Fruit fly (Drosophila melanogaster) whole organism, embryonic: Measurements from ENCODE around the gene CG14628.

Experiments used
- Antp ChIP-seq: fragments of 200-800 bp; sonication (Bioruptor generic); optimal IDR thresholded peaks from 3 replicates; lab custom pipeline; 2016; ENCODE audit warnings: missing biosample characterization, missing genetic modification characterization
- Atf-2 ChIP-seq: fragments of 200-800 bp; sonication (Bioruptor generic); optimal IDR thresholded peaks from 2 replicates; lab custom pipeline; 2016; ENCODE audit warnings: missing biosample characterization, missing genetic modification characterization
- B-H2 ChIP-seq: fragments of 200-800 bp; sonication (Bioruptor generic); optimal IDR thresholded peaks from 2 replicates; lab custom pipeline; 2018; ENCODE audit warnings: missing biosample characterization, mild to moderate bottlenecking, missing genetic modification characterization
- CG10147 ChIP-seq: fragments of 200-800 bp; sonication (Bioruptor generic); optimal IDR thresholded peaks from 2 replicates; lab custom pipeline; 2019; ENCODE audit warnings: missing biosample characterization, mild to moderate bottlenecking, missing genetic modification characterization, moderate library complexity
- CG10654 ChIP-seq: fragments of 200-800 bp; sonication (Bioruptor generic); optimal IDR thresholded peaks from 2 replicates; lab custom pipeline; 2016; ENCODE audit warnings: missing biosample characterization, missing genetic modification characterization
- CG11093 ChIP-seq: fragments of 200-800 bp; sonication (Bioruptor generic); IDR thresholded peaks from 3 replicates; pipeline ENCODE4 v1.3.6; 2022; ENCODE audit warnings: missing biosample characterization, missing genetic modification characterization
- CG11696 ChIP-seq: fragments of 200-800 bp; sonication (Bioruptor generic); IDR thresholded peaks from 2 replicates; pipeline ENCODE4 v1.3.6; 2022; ENCODE audit warnings: missing biosample characterization, missing genetic modification characterization
- CG12659 ChIP-seq: fragments of 200-800 bp; sonication (Bioruptor generic); optimal IDR thresholded peaks from 3 replicates; lab custom pipeline; 2017; ENCODE audit warnings: mild to moderate bottlenecking, missing biosample characterization, missing genetic modification reagents, missing genetic modification characterization
- CG14014 ChIP-seq: fragments of 200-800 bp; sonication (Bioruptor generic); IDR thresholded peaks from 2 replicates; pipeline ENCODE4 v1.3.6; 2022; ENCODE audit warnings: missing biosample characterization, missing genetic modification characterization
- CG15011 ChIP-seq: fragments of 200-800 bp; sonication (Bioruptor generic); optimal IDR thresholded peaks from 3 replicates; lab custom pipeline; 2018; ENCODE audit warnings: missing biosample characterization, mild to moderate bottlenecking, missing genetic modification characterization
- CG15479 ChIP-seq: fragments of 200-800 bp; sonication (Bioruptor generic); optimal IDR thresholded peaks from 3 replicates; lab custom pipeline; 2019; ENCODE audit warnings: missing biosample characterization, mild to moderate bottlenecking, missing genetic modification characterization, moderate library complexity
- CG17802 ChIP-seq: fragments of 200-800 bp; sonication (Bioruptor generic); optimal IDR thresholded peaks from 2 replicates; lab custom pipeline; 2018; ENCODE audit warnings: missing biosample characterization, mild to moderate bottlenecking, missing genetic modification characterization, moderate library complexity
- CG31365 ChIP-seq: fragments of 200-800 bp; sonication (Bioruptor generic); optimal IDR thresholded peaks from 2 replicates; lab custom pipeline; 2018; ENCODE audit warnings: missing biosample characterization, mild to moderate bottlenecking, missing genetic modification characterization
- CG4730 ChIP-seq: fragments of 200-800 bp; sonication (Bioruptor generic); IDR thresholded peaks from 2 replicates; pipeline ENCODE4 v1.3.6; 2022; ENCODE audit warnings: missing biosample characterization, missing genetic modification characterization
- CG8478 ChIP-seq: fragments of >200 bp; optimal IDR thresholded peaks from 2 replicates; lab custom pipeline; 2018
- CG8765 ChIP-seq: fragments of 200-800 bp; sonication (Bioruptor generic); IDR thresholded peaks from 2 replicates; pipeline ENCODE4 v1.3.6; 2022; ENCODE audit warnings: missing biosample characterization, missing genetic modification characterization
- CG9876 ChIP-seq: fragments of 200-800 bp; sonication (Bioruptor generic); optimal IDR thresholded peaks from 2 replicates; lab custom pipeline; 2016; ENCODE audit warnings: missing biosample characterization, missing genetic modification characterization
- CHES-1-like ChIP-seq: fragments of 200-800 bp; sonication (Bioruptor generic); optimal IDR thresholded peaks from 2 replicates; lab custom pipeline; 2016; ENCODE audit warnings: missing biosample characterization, missing genetic modification characterization
- CkIIα-i1 ChIP-seq: fragments of 200-800 bp; sonication (Bioruptor generic); IDR thresholded peaks from 2 replicates; pipeline ENCODE4 v1.3.6; 2022; ENCODE audit warnings: missing biosample characterization, missing genetic modification characterization
- Dfd ChIP-seq, 2 experiments: fragments of >200 bp; optimal IDR thresholded peaks; 2 replicates each; lab custom pipeline; 2017; ENCODE audit warnings: missing biosample characterization in 2 of 2, missing genetic modification characterization in 2 of 2
- Eip74EF ChIP-seq, 2 experiments: fragments of 200-800 bp in 1 of 2; fragments of >200 bp in 1 of 2; sonication (Bioruptor generic) in 1 of 2; optimal IDR thresholded peaks; 2 replicates each; lab custom pipeline; 2017 to 2019; ENCODE audit warnings: missing biosample characterization in 2 of 2, missing genetic modification characterization in 2 of 2, mild to moderate bottlenecking in 1 of 2, moderate library complexity in 1 of 2
- HLH4C ChIP-seq: fragments of 200-800 bp; sonication (Bioruptor generic); IDR thresholded peaks from 3 replicates; pipeline ENCODE4 v1.3.6; 2022; ENCODE audit warnings: missing biosample characterization, missing genetic modification characterization; ENCODE audit not compliant: partially characterized antibody
- HLHmδ ChIP-seq: fragments of 200-800 bp; sonication (Bioruptor generic); optimal IDR thresholded peaks from 2 replicates; lab custom pipeline; 2018; ENCODE audit warnings: missing biosample characterization, mild to moderate bottlenecking, missing genetic modification characterization, moderate library complexity
- HmgD ChIP-seq: fragments of 200-800 bp; sonication (Bioruptor generic); optimal IDR thresholded peaks from 3 replicates; lab custom pipeline; 2016; ENCODE audit warnings: missing biosample characterization, missing genetic modification characterization
- HmgZ ChIP-seq: fragments of 200-800 bp; sonication (Bioruptor generic); optimal IDR thresholded peaks from 2 replicates; lab custom pipeline; 2018; ENCODE audit warnings: missing biosample characterization, mild to moderate bottlenecking, missing genetic modification characterization
- MTF-1 ChIP-seq: fragments of 200-800 bp; sonication (Bioruptor generic); optimal IDR thresholded peaks from 2 replicates; lab custom pipeline; 2018; ENCODE audit warnings: missing biosample characterization, mild to moderate bottlenecking, missing genetic modification characterization, borderline replicate concordance
- Mad ChIP-seq: fragments of 200-800 bp; sonication (Bioruptor generic); optimal IDR thresholded peaks from 2 replicates; lab custom pipeline; 2016; ENCODE audit warnings: missing biosample characterization, missing genetic modification characterization
- Meics ChIP-seq: fragments of 200-800 bp; sonication (Bioruptor generic); optimal IDR thresholded peaks from 2 replicates; lab custom pipeline; 2017; ENCODE audit warnings: missing biosample characterization, mild to moderate bottlenecking, missing genetic modification characterization
- NK7.1 ChIP-seq: fragments of 200-800 bp; sonication (Bioruptor generic); optimal IDR thresholded peaks from 3 replicates; lab custom pipeline; 2016; ENCODE audit warnings: missing biosample characterization, missing genetic modification characterization
- Optix ChIP-seq: fragments of 200-800 bp; sonication (Bioruptor generic); IDR thresholded peaks from 3 replicates; pipeline ENCODE4 v1.3.6; 2022; ENCODE audit warnings: missing biosample characterization, missing genetic modification characterization
- Sry-β ChIP-seq: fragments of 200-800 bp; sonication (Bioruptor generic); optimal IDR thresholded peaks from 2 replicates; lab custom pipeline; 2018; ENCODE audit warnings: missing biosample characterization, mild to moderate bottlenecking, missing genetic modification characterization, moderate library complexity
- Sry-δ ChIP-seq: fragments of 200-800 bp; sonication (Bioruptor generic); optimal IDR thresholded peaks from 2 replicates; lab custom pipeline; 2016; ENCODE audit warnings: missing biosample characterization, missing genetic modification characterization
- abd-A ChIP-seq: fragments of 200-800 bp; sonication (Bioruptor generic); optimal IDR thresholded peaks from 3 replicates; lab custom pipeline; 2019; ENCODE audit warnings: missing biosample characterization, mild to moderate bottlenecking, missing genetic modification characterization, moderate library complexity
- amos ChIP-seq: fragments of 200-800 bp; sonication (Bioruptor generic); IDR thresholded peaks from 2 replicates; pipeline ENCODE4 v1.3.6; 2022; ENCODE audit warnings: missing biosample characterization, missing genetic modification characterization; ENCODE audit not compliant: partially characterized antibody
- bsh ChIP-seq, 2 experiments: fragments of 200-800 bp; sonication (Bioruptor generic); optimal IDR thresholded peaks; 2 replicates each; lab custom pipeline; 2017 to 2018; ENCODE audit warnings: mild to moderate bottlenecking in 2 of 2, missing biosample characterization in 2 of 2, missing genetic modification characterization in 2 of 2, moderate library complexity in 1 of 2
- btn ChIP-seq: fragments of 200-800 bp; sonication (Bioruptor generic); optimal IDR thresholded peaks from 2 replicates; lab custom pipeline; 2016; ENCODE audit warnings: missing biosample characterization, missing genetic modification characterization
- cas ChIP-seq: fragments of 200-800 bp; sonication (Bioruptor generic); IDR thresholded peaks from 2 replicates; pipeline ENCODE4 v1.3.6; 2022; ENCODE audit warnings: missing biosample characterization, missing genetic modification characterization
- chn ChIP-seq: fragments of 200-800 bp; sonication (Bioruptor generic); optimal IDR thresholded peaks from 2 replicates; lab custom pipeline; 2016; ENCODE audit warnings: missing biosample characterization, missing genetic modification characterization
- dati ChIP-seq: fragments of 200-800 bp; sonication (Bioruptor generic); IDR thresholded peaks from 2 replicates; pipeline ENCODE4 v1.3.6; 2022; ENCODE audit warnings: missing biosample characterization, missing genetic modification characterization
- dmrt99B ChIP-seq: fragments of 200-800 bp; sonication (Bioruptor generic); optimal IDR thresholded peaks from 2 replicates; lab custom pipeline; 2018; ENCODE audit warnings: missing biosample characterization, mild to moderate bottlenecking, missing genetic modification characterization, moderate library complexity
- grn ChIP-seq: fragments of 200-800 bp; sonication (Bioruptor generic); optimal IDR thresholded peaks from 3 replicates; lab custom pipeline; 2017; ENCODE audit warnings: missing biosample characterization, missing genetic modification characterization
- ken ChIP-seq: fragments of 200-800 bp; sonication (Bioruptor generic); IDR thresholded peaks from 3 replicates; pipeline ENCODE4 v1.3.6; 2022; ENCODE audit warnings: missing biosample characterization, missing genetic modification characterization
- klu ChIP-seq: fragments of 200-800 bp; sonication (Bioruptor generic); IDR thresholded peaks from 2 replicates; pipeline ENCODE4 v1.3.6; 2022; ENCODE audit warnings: missing biosample characterization, missing genetic modification characterization
- nom ChIP-seq: fragments of 200-800 bp; sonication (Bioruptor generic); optimal IDR thresholded peaks from 2 replicates; lab custom pipeline; 2017; ENCODE audit warnings: missing biosample characterization, missing genetic modification characterization, mild to moderate bottlenecking, moderate library complexity, missing genetic modification reagents
- oc ChIP-seq: fragments of 200-800 bp; sonication (Bioruptor generic); optimal IDR thresholded peaks from 2 replicates; lab custom pipeline; 2018; ENCODE audit warnings: missing biosample characterization, mild to moderate bottlenecking, missing genetic modification characterization, moderate library complexity
- pita ChIP-seq: fragments of 200-800 bp; sonication (Bioruptor generic); optimal IDR thresholded peaks from 2 replicates; lab custom pipeline; 2017; ENCODE audit warnings: missing biosample characterization, mild to moderate bottlenecking, missing genetic modification characterization
- slbo ChIP-seq: fragments of 200-800 bp; sonication (Bioruptor generic); IDR thresholded peaks from 2 replicates; pipeline ENCODE4 v1.3.6; 2022; ENCODE audit warnings: missing biosample characterization, missing genetic modification characterization
- so ChIP-seq: fragments of 200-800 bp; sonication (Bioruptor generic); IDR thresholded peaks from 3 replicates; pipeline ENCODE4 v1.3.6; 2022; ENCODE audit warnings: missing biosample characterization, missing genetic modification characterization
- tap ChIP-seq: fragments of 200-800 bp; optimal IDR thresholded peaks from 3 replicates; lab custom pipeline; 2019; ENCODE audit warnings: missing biosample characterization, mild to moderate bottlenecking, missing genetic modification characterization, moderate library complexity
- tio ChIP-seq: fragments of 200-800 bp; sonication (Bioruptor generic); optimal IDR thresholded peaks from 2 replicates; lab custom pipeline; 2017; ENCODE audit warnings: missing biosample characterization, missing genetic modification characterization, inconsistent platforms
- wor ChIP-seq: fragments of 200-800 bp; sonication (Bioruptor generic); IDR thresholded peaks from 2 replicates; pipeline ENCODE4 v1.3.6; 2022; ENCODE audit warnings: missing biosample characterization, missing genetic modification characterization

CG14628 gene

dm6 chrX:1135006-1135376 lies 10.5 kb upstream of the CG14628 start (continued):
- TF ChIP-seq HLHmδ (no peak), CG8478 (no peak), Meics (GFP tag; lab: Kevin White, UChicago) (peak; percentile 36), HmgD (GFP tag; lab: Kevin White, UChicago) (no peak), CG11093 (GFP tag; lab: Robert Waterston, UW) (no peak), tap (no peak), Eip74EF (GFP tag; optimal IDR thresholded peaks at IDR 0.05; lab: Kevin White, UChicago) (no peak), tio (GFP tag; lab: Kevin White, UChicago) (no peak), pita (GFP tag; lab: Kevin White, UChicago) (no peak), Sry-δ (GFP tag; lab: Kevin White, UChicago) (no peak), klu (GFP tag; lab: Robert Waterston, UW) (no peak), wor (GFP tag; lab: Robert Waterston, UW) (no peak), MTF-1 (GFP tag; lab: Kevin White, UChicago) (no peak), CG12659 (peak; percentile 4), CG10147 (peak; percentile 2), abd-A (no peak), nom (GFP tag; lab: Kevin White, UChicago) (peak; percentile 44), CG8765 (no peak), btn (GFP tag; lab: Kevin White, UChicago) (no peak), amos (no peak)

- TF ChIP-seq Optix (no peak), CG4730 (GFP tag; lab: Robert Waterston, UW) (no peak), CG31365 (tag; lab: Kevin White, UChicago) (no peak), CG17802 (tag; lab: Kevin White, UChicago) (peak; percentile 59), HLH4C (GFP tag; lab: Robert Waterston, UW) (no peak), CG15479 (peak; percentile 11), Sry-β (GFP tag; lab: Kevin White, UChicago) (peak; percentile 78), CG10654 (no peak), cas (GFP tag; lab: Robert Waterston, UW) (no peak), bsh (GFP tag; optimal IDR thresholded peaks at IDR 0.05; lab: Kevin White, UChicago) (no peak), CG15011 (no peak), dmrt99B (no peak), HLHmδ (no peak), slbo (GFP tag; lab: Robert Waterston, UW) (no peak), Antp (no peak), Mad (no peak), CG11696 (no peak), NK7.1 (GFP tag; lab: Kevin White, UChicago) (no peak), Atf-2 (GFP tag; lab: Kevin White, UChicago) (no peak), B-H2 (GFP tag; lab: Kevin White, UChicago) (no peak), oc (tag; lab: Kevin White, UChicago) (peak; percentile 27), ken (GFP tag; lab: Robert Waterston, UW) (no peak), CG14014 (GFP tag; lab: Robert Waterston, UW) (no peak), Dfd (GFP tag; optimal IDR thresholded peaks at IDR 0.05; lab: Kevin White, UChicago) (no peak), grn (GFP tag; lab: Kevin White, UChicago) (peak; percentile 57), chn (GFP tag; lab: Kevin White, UChicago) (no peak), CHES-1-like (GFP tag; lab: Kevin White, UChicago) (no peak), so (GFP tag; lab: Robert Waterston, UW) (no peak), tap (no peak), HmgZ (tag; lab: Kevin White, UChicago) (no peak), CG9876 (GFP tag; lab: Kevin White, UChicago) (no peak), dati (GFP tag; lab: Robert Waterston, UW) (no peak), CkIIα-i1 (GFP tag; lab: Robert Waterston, UW) (no peak)
Observed at dm6 chrX:1142567-1143347, 2.7 kb upstream of the CG14628 start.
